Fruit fly (Drosophila melanogaster) Kc167 (cell line): Measurements from ENCODE around the gene Myo31DF.

Experiments used
- h ChIP-seq: fragments of >200 bp; optimal IDR thresholded peaks from 3 replicates; lab custom pipeline; 2018; ENCODE audit warnings: missing external identifiers
- psq ChIP-seq: fragments of >200 bp; optimal IDR thresholded peaks from 2 replicates; lab custom pipeline; 2017; ENCODE audit warnings: missing external identifiers

DNA sequence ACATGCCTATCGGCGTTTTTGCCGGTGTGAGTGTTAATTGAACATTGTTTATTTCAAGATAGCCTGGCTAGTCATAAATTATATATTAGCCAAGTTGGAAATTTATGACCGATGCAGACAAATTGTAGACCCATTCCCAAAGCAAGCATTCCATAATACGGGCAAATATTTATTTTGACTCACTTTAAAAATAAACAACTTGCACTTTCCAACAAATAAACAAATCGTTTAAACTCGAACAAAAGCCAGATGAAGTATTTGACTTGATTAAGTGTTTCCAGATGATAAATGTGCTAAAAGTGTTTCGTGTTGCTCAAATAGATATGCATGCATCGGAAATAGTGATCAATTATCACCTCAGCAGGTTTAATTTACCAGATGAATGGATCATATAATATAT lies 11.1 kb downstream of the Myo31DF start:
- TF ChIP-seq h (lab: Kevin White, UChicago) (no peak), psq (lab: Kevin White, UChicago) (no peak)
